Fruit fly (Drosophila melanogaster) whole organism, prepupa: ENCODE results near the gene beta-PheRS.

Experiments
- Blimp-1 ChIP-seq: fragments of 200-800 bp; sonication (Bioruptor generic); optimal IDR thresholded peaks from 3 replicates; lab custom pipeline; 2017; ENCODE audit warnings: missing biosample characterization, missing genetic modification characterization, mild to moderate bottlenecking, moderate library complexity, missing genetic modification reagents
- Eip93F ChIP-seq: fragments of 200-800 bp; sonication (Bioruptor generic); optimal IDR thresholded peaks from 2 replicates; lab custom pipeline; 2016; ENCODE audit warnings: missing biosample characterization, mild to moderate bottlenecking, missing genetic modification characterization
- Ets21C ChIP-seq: fragments of 200-800 bp; sonication (Bioruptor generic); optimal IDR thresholded peaks from 3 replicates; lab custom pipeline; 2016; ENCODE audit warnings: missing biosample characterization, missing genetic modification characterization
- Lpt ChIP-seq: fragments of 200-800 bp; sonication (Bioruptor generic); optimal IDR thresholded peaks from 3 replicates; lab custom pipeline; 2016; ENCODE audit warnings: missing biosample characterization, missing genetic modification characterization
- OdsH ChIP-seq: fragments of 200-800 bp; sonication (Bioruptor generic); optimal IDR thresholded peaks from 3 replicates; lab custom pipeline; 2016; ENCODE audit warnings: missing biosample characterization, missing genetic modification characterization
- Smox ChIP-seq: fragments of 200-800 bp; sonication (Bioruptor generic); optimal IDR thresholded peaks from 3 replicates; lab custom pipeline; 2016; ENCODE audit warnings: missing biosample characterization, missing genetic modification characterization
- acj6 ChIP-seq: fragments of 200-800 bp; sonication (Bioruptor generic); optimal IDR thresholded peaks from 3 replicates; lab custom pipeline; 2016; ENCODE audit warnings: missing biosample characterization, missing genetic modification characterization
- fd59A ChIP-seq: fragments of 200-800 bp; sonication (Bioruptor generic); optimal IDR thresholded peaks from 2 replicates; lab custom pipeline; 2017; ENCODE audit warnings: missing biosample characterization, mild to moderate bottlenecking, missing genetic modification characterization, missing genetic modification reagents
- lz ChIP-seq: fragments of 200-800 bp; sonication (Bioruptor generic); optimal IDR thresholded peaks from 3 replicates; lab custom pipeline; 2016; ENCODE audit warnings: missing biosample characterization, missing genetic modification characterization

DNA sequence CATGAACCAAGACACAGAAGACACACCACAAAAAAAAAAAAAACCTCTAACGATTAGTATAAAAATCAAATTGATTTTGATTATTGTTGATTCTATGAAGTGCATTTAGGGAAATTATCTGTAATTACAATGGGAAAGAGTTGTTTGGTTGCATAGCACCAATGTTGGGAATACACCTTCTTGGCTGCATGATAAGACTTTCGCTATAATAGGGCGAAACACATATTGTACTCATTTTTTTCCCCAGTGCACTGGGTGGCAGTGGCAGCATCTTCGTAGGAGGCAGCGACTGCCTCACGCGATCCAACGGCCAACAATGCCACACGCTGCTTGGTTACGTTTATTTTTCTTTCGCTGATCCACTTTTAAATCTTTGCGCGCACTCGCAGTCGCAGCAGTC, 48.5 kb downstream of the beta-PheRS start:
- TF ChIP-seq Eip93F (GFP tag; lab: Kevin White, UChicago): no peak
- TF ChIP-seq acj6 (GFP tag; lab: Kevin White, UChicago): peak; percentile 11
- no peak for TF ChIP-seq Blimp-1 (GFP tag; lab: Kevin White, UChicago)
- TF ChIP-seq Lpt (GFP tag; lab: Kevin White, UChicago): peak; percentile 28
- TF ChIP-seq OdsH: peak; percentile 45
- TF ChIP-seq lz (GFP tag; lab: Kevin White, UChicago): peak; percentile 5
- no peak for TF ChIP-seq Ets21C (GFP tag; lab: Kevin White, UChicago)
- no peak for TF ChIP-seq Smox (GFP tag; lab: Kevin White, UChicago)
- TF ChIP-seq fd59A (GFP tag; lab: Kevin White, UChicago): no peak
